Worm (Caenorhabditis elegans) whole organism, L4/young adult: Measurements from ENCODE around the gene csn-6.

Source experiments
- dao-5 ChIP-seq: sonication (generic microtip); optimal IDR thresholded peaks from 2 replicates; lab custom pipeline; 2016; ENCODE audit warnings: missing genotype, missing genetic modification characterization, moderate library complexity, missing compliant biosample characterization
- him-1 ChIP-seq: sonication (generic microtip); optimal IDR thresholded peaks from 2 replicates; lab custom pipeline; 2016; ENCODE audit warnings: missing genotype, missing genetic modification reagents, missing genetic modification characterization, missing compliant biosample characterization

DNA sequence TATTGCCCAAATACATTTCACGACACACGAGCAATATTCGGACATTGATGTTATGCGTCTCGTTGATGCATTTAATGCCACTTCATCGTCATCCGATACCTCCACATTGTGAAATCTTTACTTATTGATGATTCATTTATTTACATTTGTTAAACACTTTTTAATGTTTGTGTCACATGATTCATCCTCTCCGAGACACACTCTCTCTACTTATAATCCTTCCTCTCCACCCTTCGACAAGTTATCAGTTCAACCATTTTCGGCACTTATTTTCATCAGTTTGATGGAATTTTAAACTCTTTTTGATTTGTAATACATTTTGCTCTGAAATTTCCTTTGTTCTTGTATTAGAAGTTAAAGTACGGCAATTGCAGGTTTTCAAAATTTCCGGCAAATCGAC lies 45.5 kb downstream of the csn-6 start:
- TF ChIP-seq him-1 (tag; lab: Kevin White, UChicago) (no peak), dao-5 (no peak)
